Worm (Caenorhabditis elegans) whole organism, L4/young adult: ENCODE measurements around the gene ser-1.
A peak's percentile ranks its signal among the peaks of the same experiment; 100 is the strongest.

Source experiments
- dao-5 ChIP-seq: sonication (generic microtip); optimal IDR thresholded peaks from 2 replicates; lab custom pipeline; 2016; ENCODE audit warnings: missing genotype, missing genetic modification characterization, moderate library complexity, missing compliant biosample characterization
- him-1 ChIP-seq: sonication (generic microtip); optimal IDR thresholded peaks from 2 replicates; lab custom pipeline; 2016; ENCODE audit warnings: missing genotype, missing genetic modification reagents, missing genetic modification characterization, missing compliant biosample characterization

- peak; percentile 43 for TF ChIP-seq him-1 (tag; lab: Kevin White, UChicago)
- TF ChIP-seq dao-5 (tag; lab: Kevin White, UChicago), result no peak
Observed at ce11 chrX:16604566-16604965, 25.0 kb downstream of the ser-1 start.
